Fruit fly (Drosophila melanogaster): ENCODE results near the gene CG6726.

The CG6726 gene

dm6 chr3R:23061209-23061608 lies 30.3 kb upstream of the CG6726 start, which contains the start of the genes sav and Ublcp1:
Gene sav (minus strand): TSS chr3R:23061304.
Gene Ublcp1 (plus strand): TSS chr3R:23061493.
- peak; percentile 50 for TF ChIP-seq CG17801 (GFP tag; optimal IDR thresholded peaks at IDR 0.05; ENCODE audit: partially characterized antibody)

dm6 chr3R:23067209-23067826 lies 24.2 kb upstream of the CG6726 start, which contains the start of gene CG17111:
Gene CG17111 (minus strand): TSS chr3R:23067259.
- TF ChIP-seq CG17801 (GFP tag; optimal IDR thresholded peaks at IDR 0.05; ENCODE audit: partially characterized antibody), result no peak

DNA sequence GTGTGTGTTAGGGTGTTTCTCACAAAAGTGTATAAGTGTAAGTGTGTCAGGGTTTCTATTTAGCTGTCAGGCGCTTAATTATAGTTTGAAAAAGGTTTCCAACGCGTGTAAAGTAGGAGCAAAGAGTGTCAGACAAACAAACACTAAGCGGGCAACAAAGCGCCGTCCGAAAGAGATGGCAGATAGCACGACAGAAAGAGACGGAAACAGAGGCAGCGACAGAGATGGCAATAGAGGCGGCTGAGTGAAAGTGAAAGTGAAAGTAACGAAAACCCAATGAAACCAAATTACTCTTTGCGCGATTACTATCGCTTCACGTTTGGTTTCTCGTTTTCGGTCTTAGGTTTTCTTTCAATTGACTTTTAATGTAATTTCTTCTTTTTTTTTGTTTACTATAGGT lies 17.0 kb upstream of the CG6726 start:
- TF ChIP-seq CG17801 (GFP tag; optimal IDR thresholded peaks at IDR 0.05; ENCODE audit: partially characterized antibody), result no peak

- TF ChIP-seq CG17801 (GFP tag; optimal IDR thresholded peaks at IDR 0.05; ENCODE audit: partially characterized antibody), result no peak
Measured at dm6 chr3R:23081265-23081664, 10.3 kb upstream of the CG6726 start.

- no peak for TF ChIP-seq CG17801 (GFP tag; optimal IDR thresholded peaks at IDR 0.05; ENCODE audit: partially characterized antibody)
Measured at dm6 chr3R:23088252-23088651, 3.3 kb upstream of the CG6726 start.

dm6 chr3R:23095346-23095745 lies 3.8 kb downstream of the CG6726 start, which contains the start of gene CG17109:
Gene CG17109 (plus strand): TSS chr3R:23095690.
- TF ChIP-seq CG17801 (GFP tag; optimal IDR thresholded peaks at IDR 0.05; ENCODE audit: partially characterized antibody), result no peak

dm6 chr3R:23097197-23097809 lies 5.8 kb downstream of the CG6726 start, which contains the start of gene CG6733:
Gene CG6733 (plus strand): TSS chr3R:23097728.
- TF ChIP-seq CG17801 (GFP tag; optimal IDR thresholded peaks at IDR 0.05; ENCODE audit: partially characterized antibody), result no peak

- no peak for TF ChIP-seq CG17801 (GFP tag; optimal IDR thresholded peaks at IDR 0.05; ENCODE audit: partially characterized antibody)
Measured at dm6 chr3R:23099233-23099632, 7.7 kb downstream of the CG6726 start, which contains the start of gene CG6738. Gene CG6738 (plus strand): TSS chr3R:23099533.

DNA sequence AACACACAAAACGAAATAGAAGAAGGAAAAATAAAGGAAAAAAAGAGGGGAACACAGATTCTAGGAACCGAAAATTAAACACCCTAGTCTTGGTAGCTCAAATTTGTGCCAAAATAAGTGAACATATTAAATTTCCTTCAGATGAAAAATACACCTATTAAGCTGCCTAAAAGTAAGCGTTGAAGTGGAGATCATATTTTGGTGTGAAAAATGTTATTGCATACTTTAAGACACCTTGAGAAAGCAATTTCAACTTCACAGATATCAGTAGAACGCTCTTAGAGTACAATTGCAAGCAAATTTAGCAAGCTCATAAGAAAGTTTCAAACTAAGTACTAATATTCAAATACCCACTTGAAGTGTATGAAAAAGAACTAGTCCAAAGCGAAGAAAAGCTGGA lies 19.2 kb downstream of the CG6726 start:
- no peak for TF ChIP-seq CG17801 (GFP tag; optimal IDR thresholded peaks at IDR 0.05; ENCODE audit: partially characterized antibody)

dm6 chr3R:23112680-23113362 lies 21.3 kb downstream of the CG6726 start, which contains the start of gene Cow:
Gene Cow (minus strand): TSS chr3R:23112730.
- TF ChIP-seq CG17801 (GFP tag; optimal IDR thresholded peaks at IDR 0.05; ENCODE audit: partially characterized antibody), result no peak

DNA sequence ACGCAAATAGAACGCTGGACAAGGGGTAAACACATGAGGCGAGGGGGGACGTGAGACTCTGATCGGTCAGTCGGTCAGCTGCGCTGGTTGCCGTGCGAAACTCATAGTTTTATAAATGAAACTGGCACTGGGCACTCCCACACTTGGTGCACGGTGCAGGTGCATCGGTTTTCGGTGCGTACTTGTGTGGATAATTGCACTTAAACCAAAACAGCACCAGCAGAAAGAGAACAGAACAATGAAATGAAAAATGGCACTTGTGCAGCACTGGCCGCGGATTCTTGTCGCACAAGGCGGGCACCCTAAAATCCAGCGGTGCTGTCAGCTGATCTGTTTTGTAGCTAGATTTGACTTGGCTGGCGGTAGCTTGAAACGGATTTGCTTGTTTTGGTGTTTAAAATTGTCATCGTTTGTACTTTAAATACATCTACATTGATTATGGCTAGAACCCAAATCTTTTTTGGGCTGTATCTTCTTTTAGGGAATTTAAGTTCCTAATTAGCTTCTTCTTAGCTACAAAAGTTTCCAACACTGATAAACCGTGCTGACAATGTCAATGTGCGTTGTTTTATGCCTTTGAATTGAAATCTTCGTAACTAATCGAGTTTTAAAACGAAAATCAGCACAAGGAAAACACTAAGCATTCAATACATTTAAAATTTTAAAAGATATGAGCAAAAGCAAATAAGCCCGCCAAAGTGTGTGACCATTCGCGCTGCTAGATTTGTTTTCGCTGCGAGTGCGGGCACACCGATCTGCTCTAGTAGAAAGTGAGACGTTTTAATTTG lies 26.4 kb downstream of the CG6726 start, which contains the start of the genes Rassf and CenB1A:
Rassf (minus strand) TSS at position 249 of the 788 bp plus-strand sequence.
CenB1A (plus strand) TSS at position 718 of the 788 bp plus-strand sequence.
- no peak for TF ChIP-seq CG17801 (GFP tag; optimal IDR thresholded peaks at IDR 0.05; ENCODE audit: partially characterized antibody)

- no peak for TF ChIP-seq CG17801 (GFP tag; optimal IDR thresholded peaks at IDR 0.05; ENCODE audit: partially characterized antibody)
Measured at dm6 chr3R:23119873-23120272, 28.3 kb downstream of the CG6726 start.

DNA sequence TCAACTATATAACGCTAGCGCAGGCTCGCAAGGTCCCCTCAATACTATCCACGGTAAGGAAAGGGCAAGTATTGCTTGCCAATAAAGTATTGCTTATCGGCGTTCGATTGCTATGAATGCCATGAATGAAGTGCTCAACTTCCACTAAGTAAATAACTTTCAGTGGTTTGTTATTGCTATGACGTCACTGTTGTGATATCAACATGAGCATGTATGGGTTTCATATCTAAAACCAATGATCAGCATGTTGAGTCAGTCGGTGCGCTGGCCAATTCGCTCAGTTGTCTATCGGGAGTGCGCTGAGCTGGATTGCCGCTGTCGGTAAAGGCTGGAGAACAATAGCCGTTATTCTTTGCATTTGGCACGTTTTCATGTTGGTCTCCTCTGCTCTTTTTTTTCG lies 29.4 kb downstream of the CG6726 start:
- no peak for TF ChIP-seq CG17801 (GFP tag; optimal IDR thresholded peaks at IDR 0.05; ENCODE audit: partially characterized antibody)

DNA sequence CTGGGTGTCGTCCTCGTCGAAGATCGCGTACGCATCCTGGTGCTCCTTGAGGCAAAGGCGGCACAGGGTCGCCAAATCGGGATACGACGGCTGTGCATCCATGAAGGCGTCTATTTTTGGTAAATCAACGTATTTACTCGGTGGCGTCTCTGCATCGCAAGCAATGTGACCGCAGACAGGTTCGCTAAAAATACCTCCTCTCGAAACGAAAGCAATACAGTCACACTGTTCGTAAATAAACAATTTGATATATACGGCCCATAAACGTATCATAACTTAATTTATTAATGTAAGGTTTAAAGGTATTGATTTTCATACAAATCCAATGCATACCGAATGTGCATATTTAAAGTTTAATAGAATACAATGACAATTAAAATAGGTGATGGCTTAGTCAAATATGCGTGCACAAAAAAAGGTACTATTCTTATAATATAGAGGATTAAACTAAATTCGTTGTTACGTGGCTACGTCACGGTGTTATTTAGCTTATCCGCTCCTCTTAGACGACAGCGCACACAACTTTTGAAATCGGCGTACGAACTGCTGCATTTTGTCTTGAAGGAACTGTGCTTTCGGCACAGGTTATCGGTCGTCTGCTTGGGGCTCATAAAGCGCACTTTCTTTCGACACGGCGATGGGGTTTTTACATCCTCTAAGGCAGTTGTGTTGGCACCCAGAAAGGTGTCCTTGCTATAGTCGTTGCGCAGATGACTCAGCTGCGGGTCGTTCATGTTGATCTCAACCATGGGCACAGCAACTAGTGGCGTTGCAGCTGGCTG lies 34.9 kb downstream of the CG6726 start, which contains the start of gene CG31365:
CG31365 (minus strand) TSS at position 182 of the 782 bp plus-strand sequence.
- TF ChIP-seq CG17801 (GFP tag; optimal IDR thresholded peaks at IDR 0.05; ENCODE audit: partially characterized antibody), result no peak

Data from ovary, adult (tissue).